Worm (Caenorhabditis elegans) whole organism, late embryonic: ENCODE results near the gene F59B2.8.

Experiments used
- ceh-31 ChIP-seq: sonication (generic microtip); optimal IDR thresholded peaks from 2 replicates; lab custom pipeline; 2016; ENCODE audit warnings: missing genetic modification characterization, missing compliant biosample characterization
- elt-2 ChIP-seq: sonication (generic microtip); optimal IDR thresholded peaks from 2 replicates; lab custom pipeline; 2016; ENCODE audit warnings: missing genetic modification reagents, missing genetic modification characterization, missing compliant biosample characterization
- fkh-10 ChIP-seq: fragments of 150-350 bp; optimal IDR thresholded peaks from 2 replicates; lab custom pipeline; 2014; ENCODE audit warnings: missing biosample characterization, missing genetic modification reagents, missing genetic modification characterization
- tbx-2 ChIP-seq: sonication (generic microtip); optimal IDR thresholded peaks from 2 replicates; lab custom pipeline; 2016; ENCODE audit warnings: missing genetic modification characterization, missing compliant biosample characterization
- unc-42 ChIP-seq: sonication (generic microtip); optimal IDR thresholded peaks from 2 replicates; lab custom pipeline; 2016; ENCODE audit warnings: missing genotype, missing genetic modification characterization, missing compliant biosample characterization

DNA sequence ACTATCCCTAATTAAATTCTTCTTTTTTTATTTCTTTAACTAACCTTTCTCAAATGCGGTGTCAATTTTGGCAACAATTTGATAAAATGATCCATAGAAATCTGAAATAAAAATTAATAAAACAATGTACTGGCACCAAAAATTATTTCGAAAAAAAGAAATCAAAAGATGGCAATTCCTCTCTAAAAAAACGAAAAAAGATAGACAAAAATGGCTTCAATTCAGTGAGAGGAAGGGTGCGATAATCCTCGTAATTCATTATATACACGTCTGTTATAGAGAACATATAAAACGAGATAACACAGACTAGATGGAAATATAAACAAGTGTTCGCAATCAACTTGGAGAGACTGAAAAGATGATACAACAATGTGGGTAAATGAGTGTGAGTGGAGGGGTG is 35.8 kb upstream of the F59B2.8 start, which contains the start of gene R107.2:
- no peak for TF ChIP-seq ceh-31 (tag; lab: Kevin White, UChicago)
- TF ChIP-seq elt-2, result no peak
- no peak for TF ChIP-seq unc-42
- TF ChIP-seq fkh-10, result no peak
- no peak for TF ChIP-seq tbx-2 (tag; lab: Kevin White, UChicago)
